Fruit fly (Drosophila melanogaster): ENCODE results near the gene Rbfox1.

dm6 chr3L:10442486-10442885, 38.7 kb upstream of the Rbfox1 start:
- TF ChIP-seq Dll (optimal IDR thresholded peaks at IDR 0.05) (no peak), psq (optimal IDR thresholded peaks at IDR 0.05) (no peak)
